Worm (Caenorhabditis elegans): ENCODE results near the gene grl-29.

grl-29 gene

ce11 chrV:3546517-3546916, 8.5 kb downstream of the grl-29 start, which contains the start of gene srbc-68:
Gene srbc-68, minus strand, starts transcription at chrV:3546617.
- TF ChIP-seq unc-130 (GFP tag; optimal IDR thresholded peaks at IDR 0.05) (no peak), ztf-22 (GFP tag; optimal IDR thresholded peaks at IDR 0.05) (no peak), nhr-120 (GFP tag; IDR thresholded peaks at IDR 0.05) (no peak), lir-1 (GFP tag; conservative IDR thresholded peaks at IDR 0.05) (no peak), C17E4.6 (GFP tag; IDR thresholded peaks at IDR 0.05) (no peak), F57C9.4 (tag; optimal IDR thresholded peaks at IDR 0.05) (no peak), F37B4.10 (GFP tag; IDR thresholded peaks at IDR 0.05) (no peak), attf-5 (GFP tag; optimal IDR thresholded peaks at IDR 0.05) (no peak), ceh-79 (tag; optimal IDR thresholded peaks at IDR 0.05) (no peak), nhr-80 (tag; optimal IDR thresholded peaks at IDR 0.05) (no peak), ceh-27 (GFP tag; optimal IDR thresholded peaks at IDR 0.05) (no peak), ceh-100 (GFP tag; IDR thresholded peaks at IDR 0.05) (no peak), nhr-90 (tag; optimal IDR thresholded peaks at IDR 0.05) (no peak), bed-1 (GFP tag; IDR thresholded peaks at IDR 0.05) (no peak), lin-40 (tag; optimal IDR thresholded peaks at IDR 0.05) (no peak)

- TF ChIP-seq hmg-1.2 (GFP tag; IDR thresholded peaks at IDR 0.05) (no peak), lin-26 (GFP tag; IDR thresholded peaks at IDR 0.05) (no peak), rcor-1 (GFP tag; IDR thresholded peaks at IDR 0.05) (no peak), somi-1 (GFP tag; optimal IDR thresholded peaks at IDR 0.05) (no peak), ceh-58 (GFP tag; IDR thresholded peaks at IDR 0.05) (no peak), D2030.7 (GFP tag; IDR thresholded peaks at IDR 0.05) (no peak), unc-130 (GFP tag; optimal IDR thresholded peaks at IDR 0.05) (no peak), lin-54 (GFP tag; optimal IDR thresholded peaks at IDR 0.05) (no peak), ztf-18 (tag; optimal IDR thresholded peaks at IDR 0.05) (no peak), Y95B8A.8 (GFP tag; IDR thresholded peaks at IDR 0.05) (no peak), mcd-1 (GFP tag; IDR thresholded peaks at IDR 0.05) (no peak), ztf-28 (GFP tag; IDR thresholded peaks at IDR 0.05) (no peak), snpc-1.3 (tag; optimal IDR thresholded peaks at IDR 0.05; ENCODE audit: insufficient read depth) (no peak), sptf-2 (GFP tag; optimal IDR thresholded peaks at IDR 0.05) (no peak), ceh-27 (GFP tag; optimal IDR thresholded peaks at IDR 0.05) (no peak), K12H6.12 (tag; optimal IDR thresholded peaks at IDR 0.05) (no peak), dox-1 (GFP tag; IDR thresholded peaks at IDR 0.05) (no peak), B0019.2 (GFP tag; conservative IDR thresholded peaks at IDR 0.05) (no peak), nfya-1 (tag; optimal IDR thresholded peaks at IDR 0.05; ENCODE audit: borderline replicate concordance, insufficient read depth) (no peak), xnd-1 (tag; optimal IDR thresholded peaks at IDR 0.05) (no peak)
Measured at ce11 chrV:3543344-3543743, 11.7 kb downstream of the grl-29 start, which contains the start of gene nhr-222. Gene nhr-222, minus strand, starts transcription at chrV:3543444.

ce11 chrV:3541117-3541516, 13.9 kb downstream of the grl-29 start, which contains the start of gene srbc-67:
Gene srbc-67, minus strand, starts transcription at chrV:3541217.
- TF ChIP-seq him-1 (tag; optimal IDR thresholded peaks at IDR 0.05): no peak
- TF ChIP-seq aptf-3 (GFP tag; IDR thresholded peaks at IDR 0.05): no peak
- TF ChIP-seq ztf-6 (GFP tag; IDR thresholded peaks at IDR 0.05): no peak
- TF ChIP-seq snpc-1.3 (tag; optimal IDR thresholded peaks at IDR 0.05; ENCODE audit: insufficient read depth): no peak
- no peak for TF ChIP-seq athp-1 (tag; optimal IDR thresholded peaks at IDR 0.05)
- TF ChIP-seq hrde-1 (tag; optimal IDR thresholded peaks at IDR 0.05; ENCODE audit: borderline replicate concordance): no peak
- no peak for TF ChIP-seq chd-7 (tag; optimal IDR thresholded peaks at IDR 0.05)
- no peak for TF ChIP-seq bed-1 (GFP tag; IDR thresholded peaks at IDR 0.05)

Data from whole organism, young adult.